Fruit fly (Drosophila melanogaster): Measurements from ENCODE around the gene CG33934.

CG33934 gene

DNA sequence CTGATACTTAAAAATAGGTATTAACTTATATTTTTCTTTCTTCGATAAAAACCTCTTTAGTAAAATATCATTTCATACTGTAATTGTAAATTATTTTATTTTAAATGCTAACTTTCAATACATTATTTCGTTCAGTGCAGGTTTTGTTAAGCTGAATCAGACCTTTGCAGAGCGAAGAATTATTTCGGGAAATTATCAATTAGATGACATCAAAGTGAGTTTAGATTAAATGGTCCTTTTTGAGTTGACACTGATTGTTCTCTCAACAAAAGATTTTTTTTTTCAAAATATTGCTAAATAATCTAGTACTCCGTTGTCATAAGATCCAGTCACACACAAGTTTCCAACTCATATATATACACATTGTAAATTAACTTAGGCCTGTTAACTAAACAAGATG, at the start of gene CG33934, which contains the start of gene Indy-2:
Gene CG33934, plus strand, starts transcription at position 301 of the 400 bp plus-strand sequence.
Gene Indy-2, plus strand, starts transcription at position 301 of the 400 bp plus-strand sequence.
- no peak for TF ChIP-seq CG8478 (optimal IDR thresholded peaks at IDR 0.05)
- no peak for TF ChIP-seq CTCF (optimal IDR thresholded peaks at IDR 0.05)

DNA sequence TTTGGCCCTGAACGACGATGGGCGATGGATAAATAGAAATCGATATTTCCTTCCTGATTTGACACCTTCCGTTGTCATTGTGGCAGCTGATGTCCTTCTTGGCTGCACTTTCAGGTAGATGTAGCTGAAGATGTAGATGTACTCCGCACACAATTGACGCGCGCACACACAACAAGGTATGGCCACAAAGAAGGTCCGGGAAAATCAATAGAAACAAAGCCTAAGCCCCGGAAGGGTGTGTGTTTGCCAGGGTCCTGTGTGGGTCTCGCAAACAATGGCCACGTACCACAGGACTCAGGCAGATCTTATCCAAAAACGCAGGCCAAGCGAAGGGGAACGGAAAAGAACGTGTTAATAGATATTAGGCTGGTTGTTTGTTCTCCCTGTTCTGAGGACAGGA, 47.1 kb upstream of the CG33934 start:
- TF ChIP-seq CTCF (optimal IDR thresholded peaks at IDR 0.05) (no peak), CG8478 (optimal IDR thresholded peaks at IDR 0.05) (no peak)

dm6 chr3R:19996433-19996832, 46.1 kb upstream of the CG33934 start:
- TF ChIP-seq CTCF (optimal IDR thresholded peaks at IDR 0.05): no peak
- TF ChIP-seq CG8478 (optimal IDR thresholded peaks at IDR 0.05): no peak

DNA sequence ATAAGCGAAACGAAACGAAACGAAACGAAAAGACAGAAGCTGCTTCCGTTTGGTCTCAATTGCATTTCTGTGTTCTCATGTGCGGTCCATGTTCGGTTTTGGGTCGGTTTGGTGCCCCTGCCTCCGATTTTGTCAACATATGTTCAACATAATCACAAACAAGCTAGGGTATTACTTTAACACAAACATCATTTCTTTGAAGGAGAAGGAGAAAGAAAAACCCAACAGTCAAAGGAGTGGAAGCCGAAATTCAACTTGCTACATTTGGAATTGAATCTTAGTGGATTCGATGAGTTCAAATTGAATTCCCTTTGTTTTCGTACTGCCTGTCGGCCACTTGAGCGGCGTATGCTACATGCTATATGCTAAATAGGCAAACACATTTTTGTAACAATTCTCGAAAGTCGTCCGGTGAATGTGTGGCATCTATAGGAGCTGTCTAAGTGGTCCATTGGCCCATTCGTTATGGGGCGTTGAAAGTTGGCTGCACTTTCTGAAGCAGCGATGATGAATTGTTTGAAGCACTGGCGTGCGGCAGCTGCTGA, 45.0 kb upstream of the CG33934 start:
- TF ChIP-seq CG8478 (optimal IDR thresholded peaks at IDR 0.05) (no peak), CTCF (optimal IDR thresholded peaks at IDR 0.05) (no peak)

DNA sequence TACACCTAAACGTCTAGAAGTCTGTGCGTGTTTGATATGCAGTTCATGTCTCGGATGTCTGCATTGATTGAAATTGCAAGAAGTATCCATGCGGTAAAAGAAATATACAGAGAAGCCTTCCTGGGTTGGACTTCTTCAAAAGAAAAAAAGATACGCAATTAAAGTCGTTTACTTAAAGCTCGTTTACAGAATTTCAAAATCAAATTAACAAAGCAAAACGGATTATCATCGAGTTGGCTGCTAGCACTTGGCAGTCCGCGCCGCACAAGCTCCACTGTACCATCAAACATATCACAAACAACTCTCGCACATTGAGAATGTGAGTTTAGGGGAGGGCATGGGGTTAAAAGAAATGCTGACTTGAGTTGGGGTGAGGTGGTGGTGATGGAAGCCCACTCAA, 44.1 kb upstream of the CG33934 start:
- TF ChIP-seq CG8478 (optimal IDR thresholded peaks at IDR 0.05) (no peak), CTCF (optimal IDR thresholded peaks at IDR 0.05) (no peak)

- TF ChIP-seq CG8478 (optimal IDR thresholded peaks at IDR 0.05) (no peak), CTCF (optimal IDR thresholded peaks at IDR 0.05) (no peak)
These were observed 43.1 kb upstream of the CG33934 start for dm6 chr3R:19999474-19999873.

- TF ChIP-seq CG8478 (optimal IDR thresholded peaks at IDR 0.05): no peak
- no peak for TF ChIP-seq CTCF (optimal IDR thresholded peaks at IDR 0.05)
These were observed 41.0 kb upstream of the CG33934 start for dm6 chr3R:20001595-20001997.

- TF ChIP-seq CG8478 (optimal IDR thresholded peaks at IDR 0.05) (no peak), CTCF (optimal IDR thresholded peaks at IDR 0.05) (no peak)
These were observed 37.9 kb upstream of the CG33934 start for dm6 chr3R:20004697-20005096.

dm6 chr3R:20006617-20007016, 35.9 kb upstream of the CG33934 start:
- TF ChIP-seq CG8478 (optimal IDR thresholded peaks at IDR 0.05): no peak
- TF ChIP-seq CTCF (optimal IDR thresholded peaks at IDR 0.05): no peak

- TF ChIP-seq CTCF (optimal IDR thresholded peaks at IDR 0.05) (no peak), CG8478 (optimal IDR thresholded peaks at IDR 0.05) (no peak)
These were observed 34.9 kb upstream of the CG33934 start for dm6 chr3R:20007399-20008285.

dm6 chr3R:20008372-20009051, 34.0 kb upstream of the CG33934 start, which contains the start of the genes Hs6st and MED25:
TSS of gene Hs6st (minus strand) at chr3R:20008512.
TSS of gene MED25 (plus strand) at chr3R:20008947.
- TF ChIP-seq CTCF (optimal IDR thresholded peaks at IDR 0.05) (no peak), CG8478 (optimal IDR thresholded peaks at IDR 0.05) (no peak)

DNA sequence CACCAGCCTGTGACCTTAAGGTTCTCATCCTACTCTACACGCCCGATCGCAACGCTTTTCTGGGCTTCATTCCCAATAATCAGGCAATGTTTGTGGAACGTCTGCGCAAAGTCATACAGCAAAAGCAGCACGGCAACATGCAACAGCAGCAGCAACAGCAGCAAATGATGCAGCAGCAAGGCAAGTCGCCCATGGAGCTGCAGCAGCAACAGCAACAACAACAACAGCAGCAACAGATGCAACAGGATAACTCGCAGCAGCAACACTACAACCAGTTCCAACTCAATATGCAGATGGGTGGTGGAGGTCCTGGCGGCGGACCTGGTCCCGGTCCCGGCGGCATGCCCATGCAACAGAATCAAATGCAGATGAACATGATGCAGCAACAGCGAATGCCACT, 31.6 kb upstream of the CG33934 start:
- no peak for TF ChIP-seq CG8478 (optimal IDR thresholded peaks at IDR 0.05)
- no peak for TF ChIP-seq CTCF (optimal IDR thresholded peaks at IDR 0.05)

DNA sequence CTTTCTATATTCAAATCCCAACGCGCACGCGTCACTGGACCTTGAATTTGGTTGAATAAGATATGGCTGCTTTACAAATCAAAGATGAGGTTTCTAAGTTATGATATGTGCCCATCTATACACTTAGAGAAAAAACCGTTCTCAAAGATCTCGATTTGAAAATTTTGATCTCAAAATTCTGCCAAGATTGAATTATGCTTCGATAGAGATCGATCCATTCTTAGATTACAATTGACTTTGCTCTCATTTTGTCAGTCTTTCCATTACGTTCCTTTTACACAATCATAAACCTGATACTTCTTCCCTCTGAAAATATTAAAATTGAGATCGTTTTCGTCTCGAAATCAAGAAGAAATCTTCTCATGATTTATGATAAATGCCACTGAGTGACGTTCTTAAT, 29.9 kb upstream of the CG33934 start:
- TF ChIP-seq CTCF (optimal IDR thresholded peaks at IDR 0.05) (no peak), CG8478 (optimal IDR thresholded peaks at IDR 0.05) (no peak)

dm6 chr3R:20013404-20013922, 29.1 kb upstream of the CG33934 start, which contains the start of the genes CG17190 and CG4836:
TSS of gene CG17190 (minus strand) at chr3R:20013504.
TSS of gene CG4836 (plus strand) at chr3R:20013872.
- TF ChIP-seq CG8478 (optimal IDR thresholded peaks at IDR 0.05) (no peak), CTCF (optimal IDR thresholded peaks at IDR 0.05) (no peak)

dm6 chr3R:20021152-20021769, 21.3 kb upstream of the CG33934 start, which contains the start of the genes PIG-L and psidin:
TSS of gene PIG-L (minus strand) at chr3R:20021338.
TSS of gene psidin (plus strand) at chr3R:20021704.
- TF ChIP-seq CTCF (optimal IDR thresholded peaks at IDR 0.05): no peak
- no peak for TF ChIP-seq CG8478 (optimal IDR thresholded peaks at IDR 0.05)
